Worm (Caenorhabditis elegans) whole organism, late embryonic: ENCODE results near the gene F09E5.14.

Experiments used
- F13H6.1 ChIP-seq: sonication (generic microtip); optimal IDR thresholded peaks from 2 replicates; lab custom pipeline; 2016; ENCODE audit warnings: missing genetic modification characterization, missing compliant biosample characterization
- ceh-6 ChIP-seq: fragments of 200-800 bp; sonication (Bioruptor generic); optimal IDR thresholded peaks from 2 replicates; lab custom pipeline; 2018; ENCODE audit warnings: mild to moderate bottlenecking, missing genetic modification characterization, missing compliant biosample characterization
- dve-1 ChIP-seq: sonication (generic microtip); optimal IDR thresholded peaks from 2 replicates; lab custom pipeline; 2017; ENCODE audit warnings: antibody characterized with exemption, mild to moderate bottlenecking, missing genetic modification characterization, missing compliant biosample characterization
- nhr-232 ChIP-seq: sonication (generic microtip); optimal IDR thresholded peaks from 2 replicates; lab custom pipeline; 2016; ENCODE audit warnings: missing genetic modification characterization, missing compliant biosample characterization
- pqm-1 ChIP-seq: sonication (generic microtip); optimal IDR thresholded peaks from 2 replicates; lab custom pipeline; 2016; ENCODE audit warnings: missing genetic modification characterization, missing compliant biosample characterization

ce11 chrII:5364516-5364915 lies 19.8 kb upstream of the F09E5.14 start:
- no peak for TF ChIP-seq ceh-6
- no peak for TF ChIP-seq pqm-1 (tag; lab: Kevin White, UChicago)
- no peak for TF ChIP-seq dve-1
- TF ChIP-seq F13H6.1 (tag; lab: Kevin White, UChicago): no peak
- no peak for TF ChIP-seq nhr-232 (tag; lab: Kevin White, UChicago)
